Worm (Caenorhabditis elegans) whole organism, midembryonic: Measurements from ENCODE around the gene M117.4.
A peak's percentile ranks its signal among the peaks of the same experiment; 100 is the strongest.

ENCODE experiments used
- T22C8.4 ChIP-seq: fragments of 200-800 bp; sonication (Bioruptor generic); IDR thresholded peaks from 2 replicates; pipeline ENCODE4 v1.3.6; 2022; ENCODE audit warnings: missing genetic modification characterization, missing compliant biosample characterization
- cog-1 ChIP-seq: sonication (generic microtip); optimal IDR thresholded peaks from 2 replicates; lab custom pipeline; 2016; ENCODE audit warnings: missing genetic modification characterization, missing compliant biosample characterization
- flt-1 ChIP-seq: fragments of 200-800 bp; sonication (Bioruptor generic); IDR thresholded peaks from 2 replicates; pipeline ENCODE4 v1.3.6; 2022; ENCODE audit warnings: missing genetic modification characterization, missing compliant biosample characterization
- klf-2 ChIP-seq: fragments of 200-800 bp; sonication (Bioruptor generic); conservative IDR thresholded peaks from 2 replicates; pipeline ENCODE4 v1.3.6; 2022; ENCODE audit warnings: missing genetic modification reagents, missing genetic modification characterization, missing compliant biosample characterization
- med-1 ChIP-seq: sonication (generic microtip); optimal IDR thresholded peaks from 2 replicates; lab custom pipeline; 2017; ENCODE audit warnings: missing genetic modification characterization, mild to moderate bottlenecking, missing compliant biosample characterization, antibody characterized with exemption, missing genetic modification reagents; ENCODE audit not compliant: insufficient read depth
- ref-1 ChIP-seq: fragments of 200-800 bp; sonication (Bioruptor generic); conservative IDR thresholded peaks from 2 replicates; pipeline ENCODE4 v1.3.6; 2022; ENCODE audit warnings: missing genetic modification reagents, missing genetic modification characterization, missing compliant biosample characterization
- tab-1 ChIP-seq: fragments of 200-800 bp; sonication (Bioruptor generic); IDR thresholded peaks from 2 replicates; pipeline ENCODE4 v1.3.6; 2022; ENCODE audit warnings: missing genetic modification characterization, missing compliant biosample characterization
- ztf-23 ChIP-seq: fragments of 200-800 bp; sonication (Bioruptor generic); IDR thresholded peaks from 2 replicates; pipeline ENCODE4 v1.3.6; 2022; ENCODE audit warnings: missing genetic modification reagents, missing genetic modification characterization, missing compliant biosample characterization
- ztf-29 ChIP-seq: fragments of 200-800 bp; sonication (Bioruptor generic); IDR thresholded peaks from 2 replicates; pipeline ENCODE4 v1.3.6; 2022; ENCODE audit warnings: missing genetic modification reagents, missing genetic modification characterization, missing compliant biosample characterization

The M117.4 gene

ce11 chrIV:11833456-11833855 lies at the start of gene M117.4:
Gene M117.4 (minus strand): TSS chrIV:11833556.
- TF ChIP-seq ztf-29 (GFP tag; lab: Robert Waterston, UW) (no peak), cog-1 (tag; lab: Kevin White, UChicago) (no peak), ztf-23 (GFP tag; lab: Robert Waterston, UW) (no peak), tab-1 (GFP tag; lab: Robert Waterston, UW) (no peak), klf-2 (GFP tag; lab: Robert Waterston, UW) (no peak), T22C8.4 (GFP tag; lab: Robert Waterston, UW) (no peak), flt-1 (no peak), ref-1 (GFP tag; lab: Robert Waterston, UW) (no peak), med-1 (no peak)

ce11 chrIV:11882534-11882933 lies 49.2 kb upstream of the M117.4 start:
- no peak for TF ChIP-seq ref-1 (GFP tag; lab: Robert Waterston, UW)
- no peak for TF ChIP-seq ztf-23 (GFP tag; lab: Robert Waterston, UW)
- no peak for TF ChIP-seq flt-1
- no peak for TF ChIP-seq T22C8.4 (GFP tag; lab: Robert Waterston, UW)
- TF ChIP-seq tab-1 (GFP tag; lab: Robert Waterston, UW): no peak
- TF ChIP-seq cog-1 (tag; lab: Kevin White, UChicago): no peak
- no peak for TF ChIP-seq med-1

DNA sequence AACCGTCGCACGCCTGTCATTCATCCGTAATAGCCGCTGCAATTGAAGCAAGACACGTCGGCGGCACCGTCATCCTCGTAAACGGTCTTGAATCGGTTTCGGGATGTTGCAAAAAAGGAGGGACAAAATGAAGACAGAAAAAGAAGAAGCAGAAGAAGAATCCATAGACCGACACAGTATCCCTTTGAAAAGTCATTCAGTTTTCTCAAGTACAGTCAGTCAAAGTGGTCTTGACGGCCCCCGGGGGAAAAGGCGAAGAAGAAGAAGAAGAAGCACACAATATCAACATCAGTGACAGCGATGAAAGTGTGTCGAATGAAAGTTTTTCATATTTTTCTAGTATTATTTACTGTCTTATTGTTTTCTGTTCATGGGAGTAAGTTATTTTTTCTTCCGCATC lies 44.9 kb upstream of the M117.4 start, which contains the start of gene cutl-27:
cutl-27 (plus strand) TSS at position 301 of the 400 bp plus-strand sequence.
- TF ChIP-seq ztf-29 (GFP tag; lab: Robert Waterston, UW) (no peak), T22C8.4 (GFP tag; lab: Robert Waterston, UW) (no peak)

DNA sequence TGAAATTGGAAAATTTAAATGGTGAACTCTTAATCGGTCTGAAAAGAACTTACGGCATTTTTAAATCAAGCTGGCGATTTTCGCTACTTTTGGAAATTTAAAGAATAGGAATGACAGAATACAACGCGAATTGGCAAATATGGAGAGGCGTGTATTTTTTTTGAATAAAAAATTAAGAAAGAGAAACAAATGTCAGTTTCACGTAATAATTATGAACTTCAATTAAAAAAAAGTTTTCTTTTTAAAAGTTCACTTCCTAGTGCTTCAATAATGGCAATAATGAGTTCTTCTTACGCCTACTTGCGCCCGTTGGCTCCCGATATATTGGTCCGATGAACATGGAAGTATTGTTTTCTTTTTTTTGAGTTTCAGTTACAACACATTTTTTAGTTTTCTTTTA lies 44.3 kb upstream of the M117.4 start, which contains the start of gene pph-2:
pph-2 (minus strand) TSS at position 101 of the 400 bp plus-strand sequence.
- TF ChIP-seq ztf-29 (GFP tag; lab: Robert Waterston, UW): no peak
- TF ChIP-seq med-1: no peak
- no peak for TF ChIP-seq klf-2 (GFP tag; lab: Robert Waterston, UW)
- TF ChIP-seq flt-1: no peak
- TF ChIP-seq tab-1 (GFP tag; lab: Robert Waterston, UW): no peak
- no peak for TF ChIP-seq cog-1 (tag; lab: Kevin White, UChicago)
- TF ChIP-seq ztf-23 (GFP tag; lab: Robert Waterston, UW): no peak
- no peak for TF ChIP-seq T22C8.4 (GFP tag; lab: Robert Waterston, UW)
- no peak for TF ChIP-seq ref-1 (GFP tag; lab: Robert Waterston, UW)

DNA sequence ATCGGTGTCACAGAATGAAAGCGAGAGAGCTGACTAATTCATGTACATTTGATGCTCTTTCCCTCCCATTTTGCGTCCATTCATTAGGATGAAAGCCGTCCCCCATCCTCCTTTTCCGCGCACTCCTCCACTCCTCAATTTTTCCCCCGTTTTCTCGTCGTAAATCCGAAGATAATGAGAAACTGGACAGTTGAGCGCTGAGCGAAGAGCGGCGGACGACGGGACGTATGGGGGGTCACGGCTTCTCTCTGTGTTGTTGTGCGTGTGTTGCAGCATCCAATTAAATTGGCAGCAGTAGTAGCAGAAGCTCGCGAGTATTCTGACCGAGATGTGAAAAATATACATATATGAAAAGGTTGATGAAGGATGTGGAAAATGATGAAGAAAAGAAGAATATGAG lies 38.5 kb upstream of the M117.4 start:
- TF ChIP-seq T22C8.4 (GFP tag; lab: Robert Waterston, UW) (no peak), klf-2 (GFP tag; lab: Robert Waterston, UW) (no peak), tab-1 (GFP tag; lab: Robert Waterston, UW) (0 out of 2 replicates have a peak, but pooled peaks have one; percentile 9)

ce11 chrIV:11871083-11871482 lies 37.7 kb upstream of the M117.4 start:
- TF ChIP-seq ztf-23 (GFP tag; lab: Robert Waterston, UW) (0 out of 2 replicates have a peak, but pooled peaks have one; percentile 15), ref-1 (GFP tag; lab: Robert Waterston, UW) (no peak)

DNA sequence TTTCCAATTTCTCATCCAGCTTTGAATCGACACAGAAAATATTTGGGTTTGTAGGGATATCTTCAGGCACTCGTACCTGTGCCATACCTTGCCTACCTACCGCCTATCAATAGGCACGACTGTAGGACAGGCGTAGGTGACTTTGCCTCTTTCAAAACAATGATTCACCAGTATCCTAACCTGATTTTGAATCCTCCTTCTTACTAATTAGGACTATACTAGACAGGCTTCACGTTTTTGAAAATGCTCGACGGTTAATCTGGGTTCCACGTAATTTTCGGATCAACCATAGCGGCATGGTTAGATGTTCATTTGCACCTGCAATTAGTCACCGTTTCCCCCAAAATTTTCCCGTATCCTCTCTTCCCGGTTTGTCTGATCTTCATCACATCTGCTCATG lies 35.1 kb upstream of the M117.4 start:
- TF ChIP-seq flt-1 (no peak), tab-1 (GFP tag; lab: Robert Waterston, UW) (no peak), T22C8.4 (GFP tag; lab: Robert Waterston, UW) (no peak), cog-1 (tag; lab: Kevin White, UChicago) (no peak), ztf-29 (GFP tag; lab: Robert Waterston, UW) (no peak), ztf-23 (GFP tag; lab: Robert Waterston, UW) (no peak), ref-1 (GFP tag; lab: Robert Waterston, UW) (no peak), klf-2 (GFP tag; lab: Robert Waterston, UW) (no peak), med-1 (no peak)

DNA sequence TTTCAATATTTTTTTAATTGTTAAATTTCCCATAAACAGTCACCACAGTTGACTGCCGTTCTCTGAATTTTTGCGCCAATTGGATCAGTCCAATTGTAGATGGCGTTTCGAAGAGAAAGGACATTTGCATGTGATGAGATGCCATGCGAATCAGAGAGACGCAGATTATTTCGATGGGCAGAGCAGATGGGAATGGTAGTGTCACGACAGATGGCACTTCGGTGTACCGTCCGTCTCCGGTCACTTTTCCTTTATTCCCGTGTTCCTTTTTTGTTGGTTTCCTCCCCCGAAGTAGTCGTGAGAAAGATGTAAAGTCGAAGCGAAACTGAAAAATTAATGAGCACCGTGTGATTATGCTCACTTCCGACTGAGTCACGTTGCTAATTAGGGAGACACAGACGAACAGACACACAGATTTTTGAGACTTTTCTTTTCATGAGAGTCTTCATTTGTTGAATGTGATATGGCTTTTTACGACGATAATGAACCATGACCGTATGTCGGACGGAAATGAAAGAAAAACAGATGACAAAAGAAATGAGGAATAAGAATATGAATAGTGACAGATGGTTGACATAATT lies 34.4 kb upstream of the M117.4 start:
- TF ChIP-seq ref-1 (GFP tag; lab: Robert Waterston, UW) (no peak), klf-2 (GFP tag; lab: Robert Waterston, UW) (no peak), ztf-23 (GFP tag; lab: Robert Waterston, UW) (no peak), ztf-29 (GFP tag; lab: Robert Waterston, UW) (no peak), tab-1 (GFP tag; lab: Robert Waterston, UW) (no peak), cog-1 (tag; lab: Kevin White, UChicago) (no peak), T22C8.4 (GFP tag; lab: Robert Waterston, UW) (no peak), med-1 (no peak), flt-1 (no peak)

DNA sequence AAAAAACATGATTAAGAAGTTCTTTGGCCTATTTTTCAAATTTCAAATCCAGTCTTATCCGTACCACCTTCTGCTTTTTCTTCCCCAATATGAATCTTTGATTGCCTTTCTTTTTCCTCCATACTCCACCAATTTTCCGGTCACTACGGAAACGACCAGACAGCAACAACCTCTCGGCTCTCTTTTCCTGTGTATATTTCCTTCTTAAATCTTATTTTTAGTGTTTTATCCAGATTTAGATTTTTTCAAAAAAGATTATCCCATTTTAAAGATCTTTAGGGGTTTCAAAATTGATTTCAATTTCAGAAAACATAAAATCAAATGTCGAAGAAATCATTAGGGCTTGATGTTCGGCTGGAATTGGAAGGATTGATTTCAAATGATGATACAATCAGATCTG lies 30.9 kb upstream of the M117.4 start, which contains the start of gene trpa-1:
trpa-1 (plus strand) TSS at position 301 of the 400 bp plus-strand sequence.
- TF ChIP-seq T22C8.4 (GFP tag; lab: Robert Waterston, UW) (no peak), tab-1 (GFP tag; lab: Robert Waterston, UW) (no peak), ztf-29 (GFP tag; lab: Robert Waterston, UW) (no peak), ztf-23 (GFP tag; lab: Robert Waterston, UW) (no peak), klf-2 (GFP tag; lab: Robert Waterston, UW) (no peak), flt-1 (no peak), med-1 (no peak), ref-1 (GFP tag; lab: Robert Waterston, UW) (no peak), cog-1 (tag; lab: Kevin White, UChicago) (no peak)

DNA sequence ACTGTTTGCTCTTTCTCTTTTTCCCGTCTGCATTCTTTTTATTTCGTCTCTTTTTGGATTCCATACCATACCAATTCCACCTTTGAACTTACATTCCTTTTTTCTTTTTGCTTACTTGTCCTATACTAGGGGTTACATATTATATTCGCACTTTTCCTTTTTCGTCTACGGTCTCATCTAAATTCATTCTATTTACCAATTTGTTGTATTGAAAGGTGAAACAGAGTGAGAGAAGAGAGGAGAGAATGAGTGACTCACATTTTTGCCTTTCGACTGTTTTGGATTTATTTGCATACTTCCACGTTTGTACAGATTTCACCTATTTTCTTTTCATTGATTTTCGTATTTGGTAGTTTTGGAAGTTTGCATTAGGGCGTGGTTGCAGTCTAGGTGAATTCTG lies 30.1 kb upstream of the M117.4 start:
- TF ChIP-seq cog-1 (tag; lab: Kevin White, UChicago): no peak
- TF ChIP-seq T22C8.4 (GFP tag; lab: Robert Waterston, UW): no peak
- TF ChIP-seq ref-1 (GFP tag; lab: Robert Waterston, UW): no peak
- TF ChIP-seq klf-2 (GFP tag; lab: Robert Waterston, UW): no peak
- no peak for TF ChIP-seq tab-1 (GFP tag; lab: Robert Waterston, UW)
- TF ChIP-seq ztf-23 (GFP tag; lab: Robert Waterston, UW): no peak
